Fruit fly (Drosophila melanogaster) whole organism, embryonic: ENCODE results near the gene CG5823.

Experiments
- Atf3 ChIP-seq: fragments of 200-800 bp; sonication (Bioruptor generic); optimal IDR thresholded peaks from 3 replicates; lab custom pipeline; 2016; ENCODE audit warnings: missing biosample characterization, missing genetic modification characterization
- Blimp-1 ChIP-seq: fragments of 200-800 bp; sonication (Bioruptor generic); optimal IDR thresholded peaks from 3 replicates; lab custom pipeline; 2018; ENCODE audit warnings: missing biosample characterization, missing genetic modification characterization, mild to moderate bottlenecking, moderate library complexity, missing genetic modification reagents
- CG11398 ChIP-seq: fragments of 200-800 bp; sonication (Bioruptor generic); optimal IDR thresholded peaks from 2 replicates; lab custom pipeline; 2016; ENCODE audit warnings: missing biosample characterization, missing genetic modification characterization
- CG12659 ChIP-seq: fragments of 200-800 bp; sonication (Bioruptor generic); optimal IDR thresholded peaks from 3 replicates; lab custom pipeline; 2017; ENCODE audit warnings: mild to moderate bottlenecking, missing biosample characterization, missing genetic modification reagents, missing genetic modification characterization
- CG12744 ChIP-seq: fragments of 200-800 bp; sonication (Bioruptor generic); optimal IDR thresholded peaks from 2 replicates; lab custom pipeline; 2016; ENCODE audit warnings: missing biosample characterization, missing genetic modification characterization
- CG13296 ChIP-seq: fragments of 200-800 bp; sonication (Bioruptor generic); optimal IDR thresholded peaks from 3 replicates; lab custom pipeline; 2018; ENCODE audit warnings: missing biosample characterization, mild to moderate bottlenecking, missing genetic modification characterization
- CG14050 ChIP-seq: fragments of 200-800 bp; sonication (Bioruptor generic); IDR thresholded peaks from 3 replicates; pipeline ENCODE4 v1.3.6; 2022; ENCODE audit warnings: missing biosample characterization, missing genetic modification characterization
- CG17829 ChIP-seq: fragments of 200-800 bp; optimal IDR thresholded peaks from 2 replicates; lab custom pipeline; 2019; ENCODE audit warnings: missing biosample characterization, mild to moderate bottlenecking, missing genetic modification characterization, moderate library complexity
- CG2116 ChIP-seq: fragments of 200-800 bp; sonication (Bioruptor generic); optimal IDR thresholded peaks from 3 replicates; lab custom pipeline; 2018; ENCODE audit warnings: missing biosample characterization, mild to moderate bottlenecking, missing genetic modification characterization
- CG32767 ChIP-seq: fragments of 200-800 bp; sonication (Bioruptor generic); IDR thresholded peaks from 2 replicates; pipeline ENCODE4 v1.3.6; 2022; ENCODE audit warnings: missing biosample characterization, missing genetic modification characterization
- CG32772 ChIP-seq: fragments of 200-800 bp; sonication (Bioruptor generic); IDR thresholded peaks from 2 replicates; pipeline ENCODE4 v1.3.6; 2022; ENCODE audit warnings: missing biosample characterization, missing genetic modification characterization
- CG3847 ChIP-seq: fragments of 200-800 bp; sonication (Bioruptor generic); IDR thresholded peaks from 2 replicates; pipeline ENCODE4 v1.3.6; 2022; ENCODE audit warnings: missing biosample characterization, missing genetic modification characterization
- CG4617 ChIP-seq: fragments of 200-800 bp; sonication (Bioruptor generic); optimal IDR thresholded peaks from 3 replicates; lab custom pipeline; 2016; ENCODE audit warnings: missing biosample characterization, missing genetic modification characterization, borderline replicate concordance
- CG5953 ChIP-seq: fragments of 200-800 bp; sonication (Bioruptor generic); IDR thresholded peaks from 2 replicates; pipeline ENCODE4 v1.3.6; 2022; ENCODE audit warnings: missing biosample characterization, missing genetic modification characterization
- CG6254 ChIP-seq: fragments of 200-800 bp; sonication (Bioruptor generic); optimal IDR thresholded peaks from 3 replicates; lab custom pipeline; 2017; ENCODE audit warnings: mild to moderate bottlenecking, missing biosample characterization, missing genetic modification reagents, missing genetic modification characterization
- CG6683 ChIP-seq: fragments of 200-800 bp; sonication (Bioruptor generic); optimal IDR thresholded peaks from 2 replicates; lab custom pipeline; 2017; ENCODE audit warnings: missing biosample characterization, mild to moderate bottlenecking, missing genetic modification characterization, missing genetic modification reagents
- CG7839 ChIP-seq: fragments of 200-800 bp; sonication (Bioruptor generic); optimal IDR thresholded peaks from 3 replicates; lab custom pipeline; 2018; ENCODE audit warnings: missing biosample characterization, mild to moderate bottlenecking, missing genetic modification characterization, moderate library complexity
- CG9817 ChIP-seq: fragments of 200-800 bp; sonication (Bioruptor generic); optimal IDR thresholded peaks from 2 replicates; lab custom pipeline; 2018; ENCODE audit warnings: missing biosample characterization, mild to moderate bottlenecking, missing genetic modification characterization, moderate library complexity
- Ets97D ChIP-seq: fragments of 200-800 bp; sonication (Bioruptor generic); optimal IDR thresholded peaks from 3 replicates; lab custom pipeline; 2016; ENCODE audit warnings: missing biosample characterization, missing genetic modification characterization
- Hr78 ChIP-seq, 2 experiments: fragments of 200-800 bp in 1 of 2; fragments of >200 bp in 1 of 2; sonication (Bioruptor generic) in 1 of 2; optimal IDR thresholded peaks; 2 replicates each; lab custom pipeline; 2017 to 2019; ENCODE audit warnings: missing biosample characterization in 2 of 2, missing genetic modification characterization in 2 of 2, mild to moderate bottlenecking in 1 of 2, moderate library complexity in 1 of 2
- Neu2 ChIP-seq: fragments of 200-800 bp; sonication (Bioruptor generic); optimal IDR thresholded peaks from 3 replicates; lab custom pipeline; 2016; ENCODE audit warnings: missing biosample characterization, missing genetic modification characterization, borderline replicate concordance
- Nf-YC ChIP-seq: fragments of 200-800 bp; optimal IDR thresholded peaks from 3 replicates; lab custom pipeline; 2019; ENCODE audit warnings: missing biosample characterization, mild to moderate bottlenecking, missing genetic modification characterization, moderate library complexity
- Spps ChIP-seq: fragments of 200-800 bp; sonication (Bioruptor generic); optimal IDR thresholded peaks from 2 replicates; lab custom pipeline; 2018; ENCODE audit warnings: missing biosample characterization, mild to moderate bottlenecking, missing genetic modification characterization
- Ssrp ChIP-seq: fragments of 200-800 bp; sonication (Bioruptor generic); optimal IDR thresholded peaks from 2 replicates; lab custom pipeline; 2018; ENCODE audit warnings: missing biosample characterization, mild to moderate bottlenecking, missing genetic modification characterization, moderate library complexity
- Trl ChIP-seq, 3 experiments: fragments of >200 bp in 2 of 3; fragments of 200-800 bp in 1 of 3; sonication (Bioruptor generic) in 1 of 3; optimal IDR thresholded peaks; 2 replicates in 1 of 3; 3 replicates in 2 of 3; lab custom pipeline; 2016 to 2017; ENCODE audit warnings: missing biosample characterization in 1 of 3, missing genetic modification characterization in 1 of 3
- Usf ChIP-seq: fragments of 200-800 bp; sonication (Bioruptor generic); optimal IDR thresholded peaks from 2 replicates; lab custom pipeline; 2017; ENCODE audit warnings: missing genotype, missing biosample characterization, missing genetic modification characterization
- caup ChIP-seq: fragments of 200-800 bp; sonication (Bioruptor generic); optimal IDR thresholded peaks from 3 replicates; lab custom pipeline; 2017; ENCODE audit warnings: missing biosample characterization, mild to moderate bottlenecking, missing genetic modification characterization, moderate library complexity; ENCODE audit not compliant: severe bottlenecking
- croc ChIP-seq: fragments of 200-800 bp; sonication (Bioruptor generic); conservative IDR thresholded peaks from 3 replicates; pipeline ENCODE4 v1.3.6; 2022; ENCODE audit warnings: missing biosample characterization, missing genetic modification characterization
- dmrt99B ChIP-seq: fragments of 200-800 bp; sonication (Bioruptor generic); optimal IDR thresholded peaks from 2 replicates; lab custom pipeline; 2018; ENCODE audit warnings: missing biosample characterization, mild to moderate bottlenecking, missing genetic modification characterization, moderate library complexity
- dpn ChIP-seq, 2 experiments: fragments of 200-800 bp; sonication (Bioruptor generic); optimal IDR thresholded peaks; 3 replicates each; lab custom pipeline; 2016; ENCODE audit warnings: missing biosample characterization in 2 of 2, missing genetic modification characterization in 2 of 2
- ewg ChIP-seq: fragments of 200-800 bp; sonication (Bioruptor generic); optimal IDR thresholded peaks from 3 replicates; lab custom pipeline; 2017; ENCODE audit warnings: mild to moderate bottlenecking, missing biosample characterization, missing genetic modification reagents, missing genetic modification characterization
- fd102C ChIP-seq: fragments of 200-800 bp; sonication (Bioruptor generic); optimal IDR thresholded peaks from 2 replicates; lab custom pipeline; 2018; ENCODE audit warnings: missing biosample characterization, mild to moderate bottlenecking, missing genetic modification characterization, moderate library complexity
- gem ChIP-seq: fragments of 200-800 bp; sonication (Bioruptor generic); optimal IDR thresholded peaks from 2 replicates; lab custom pipeline; 2019; ENCODE audit warnings: missing biosample characterization, mild to moderate bottlenecking, missing genetic modification characterization, moderate library complexity
- jing ChIP-seq: fragments of 200-800 bp; sonication (Bioruptor generic); optimal IDR thresholded peaks from 2 replicates; lab custom pipeline; 2018; ENCODE audit warnings: missing biosample characterization, mild to moderate bottlenecking, missing genetic modification characterization
- onecut ChIP-seq: fragments of 200-800 bp; sonication (Bioruptor generic); IDR thresholded peaks from 2 replicates; pipeline ENCODE4 v1.3.6; 2022; ENCODE audit warnings: missing biosample characterization, missing genetic modification characterization
- pnt ChIP-seq: fragments of 200-800 bp; sonication (Bioruptor generic); optimal IDR thresholded peaks from 3 replicates; lab custom pipeline; 2016; ENCODE audit warnings: missing biosample characterization, missing genetic modification characterization
- row ChIP-seq: fragments of 200-800 bp; sonication (Bioruptor generic); IDR thresholded peaks from 3 replicates; pipeline ENCODE4 v1.3.6; 2022; ENCODE audit warnings: missing biosample characterization, missing genetic modification characterization
- tgo ChIP-seq: fragments of 200-800 bp; sonication (Bioruptor generic); IDR thresholded peaks from 3 replicates; pipeline ENCODE4 v1.3.6; 2022; ENCODE audit warnings: missing biosample characterization, missing genetic modification characterization
- tin ChIP-seq: fragments of 200-800 bp; sonication (Bioruptor generic); optimal IDR thresholded peaks from 3 replicates; lab custom pipeline; 2016; ENCODE audit warnings: missing biosample characterization, missing genetic modification characterization
- twi ChIP-seq: fragments of 200-800 bp; optimal IDR thresholded peaks from 2 replicates; lab custom pipeline; 2019; ENCODE audit warnings: missing biosample characterization, mild to moderate bottlenecking, missing genetic modification characterization, moderate library complexity

CG5823 gene

dm6 chr3R:17550827-17551468 lies 16.6 kb upstream of the CG5823 start (continued):
- TF ChIP-seq CG32772 (peak; percentile 41; the same call in 1 of the 2 replicates), Blimp-1 (GFP tag; lab: Kevin White, UChicago) (peak; percentile 64), Ets97D (no peak), CG11398 (GFP tag; lab: Kevin White, UChicago) (peak; percentile 28), row (peak; percentile 74), caup (no peak), CG17829 (tag; lab: Kevin White, UChicago) (peak; percentile 63), Usf (GFP tag; lab: Kevin White, UChicago) (peak; percentile 8), tgo (GFP tag; lab: Robert Waterston, UW) (no peak), CG12744 (peak; percentile 15), CG6683 (GFP tag; lab: Kevin White, UChicago) (no peak), CG4617 (GFP tag; lab: Kevin White, UChicago) (no peak), gem (tag; lab: Kevin White, UChicago) (peak; percentile 76), CG13296 (GFP tag; lab: Kevin White, UChicago) (no peak), CG32767 (GFP tag; lab: Robert Waterston, UW) (0 out of 2 replicates have a peak, but pooled peaks have one; percentile 26), croc (GFP tag; lab: Robert Waterston, UW) (no peak; the same call in 2 of the 3 replicates), pnt (peak; percentile 49), fd102C (GFP tag; lab: Kevin White, UChicago) (peak; percentile 62), dpn (GFP tag; optimal IDR thresholded peaks at IDR 0.05; lab: Kevin White, UChicago) (peak; percentile 25 to 44), Ssrp (tag; lab: Kevin White, UChicago) (peak; percentile 64), Atf3 (GFP tag; lab: Kevin White, UChicago) (peak; percentile 15), CG12659 (GFP tag; lab: Kevin White, UChicago) (peak; percentile 8), CG3847 (GFP tag; lab: Robert Waterston, UW) (0 out of 2 replicates have a peak, but pooled peaks have one; percentile 9), onecut (GFP tag; lab: Robert Waterston, UW) (peak; percentile 38; the same call in 1 of the 2 replicates), Spps (tag; lab: Kevin White, UChicago) (peak; percentile 40), tin (GFP tag; lab: Kevin White, UChicago) (peak; percentile 52), Hr78 (GFP tag; optimal IDR thresholded peaks at IDR 0.05; lab: Kevin White, UChicago) (no peak), CG7839 (peak; percentile 54), CG9817 (tag; lab: Kevin White, UChicago) (peak; percentile 14), twi (peak; percentile 39), jing (peak; percentile 7), Neu2 (GFP tag; lab: Kevin White, UChicago) (peak; percentile 53), CG2116 (GFP tag; lab: Kevin White, UChicago) (peak; percentile 20), ewg (GFP tag; lab: Kevin White, UChicago) (peak; percentile 49), CG5953 (GFP tag; lab: Robert Waterston, UW) (0 out of 2 replicates have a peak, but pooled peaks have one; percentile 18), Nf-YC (no peak), CG6254 (GFP tag; lab: Kevin White, UChicago) (peak; percentile 62), dmrt99B (tag; lab: Kevin White, UChicago) (peak; percentile 67), CG14050 (GFP tag; lab: Robert Waterston, UW) (no peak), Trl (optimal IDR thresholded peaks at IDR 0.05; lab: Kevin White, UChicago) (no peak), Trl (GFP tag; optimal IDR thresholded peaks at IDR 0.05; lab: Kevin White, UChicago) (peak; percentile 45)
